Fruit fly (Drosophila melanogaster) whole organism, prepupa: ENCODE results near the gene CG33631.

Source experiments
- CG10669 ChIP-seq: fragments of 200-800 bp; sonication (Bioruptor generic); optimal IDR thresholded peaks from 3 replicates; lab custom pipeline; 2018; ENCODE audit warnings: missing biosample characterization, mild to moderate bottlenecking, missing genetic modification characterization, moderate library complexity
- CG11294 ChIP-seq: fragments of 200-800 bp; sonication (Bioruptor generic); IDR thresholded peaks from 2 replicates; pipeline ENCODE4 v1.3.6; 2022; ENCODE audit warnings: missing biosample characterization, missing genetic modification characterization
- CG11762 ChIP-seq: fragments of 200-800 bp; sonication (Bioruptor generic); optimal IDR thresholded peaks from 3 replicates; lab custom pipeline; 2016; ENCODE audit warnings: missing biosample characterization, missing genetic modification characterization; ENCODE audit not compliant: insufficient read depth
- CG11902 ChIP-seq: fragments of 200-800 bp; sonication (Bioruptor generic); optimal IDR thresholded peaks from 3 replicates; lab custom pipeline; 2016; ENCODE audit warnings: missing biosample characterization, missing genetic modification characterization
- CG15336 ChIP-seq: fragments of 200-800 bp; sonication (Bioruptor generic); IDR thresholded peaks from 2 replicates; pipeline ENCODE4 v1.3.6; 2022; ENCODE audit warnings: missing biosample characterization, missing genetic modification characterization
- CG1621 ChIP-seq: fragments of 200-800 bp; sonication (Bioruptor generic); optimal IDR thresholded peaks from 3 replicates; lab custom pipeline; 2018; ENCODE audit warnings: missing biosample characterization, mild to moderate bottlenecking, missing genetic modification characterization
- CG16779 ChIP-seq: fragments of 200-800 bp; sonication (Bioruptor generic); optimal IDR thresholded peaks from 3 replicates; lab custom pipeline; 2017; ENCODE audit warnings: missing biosample characterization, mild to moderate bottlenecking, missing genetic modification characterization
- CG31627 ChIP-seq: fragments of 200-800 bp; sonication (Bioruptor generic); optimal IDR thresholded peaks from 3 replicates; lab custom pipeline; 2016; ENCODE audit warnings: missing biosample characterization, missing genetic modification characterization
- CG4318 ChIP-seq: fragments of 200-800 bp; sonication (Bioruptor generic); optimal IDR thresholded peaks from 3 replicates; lab custom pipeline; 2017; ENCODE audit warnings: missing biosample characterization, mild to moderate bottlenecking, missing genetic modification characterization
- CG6163 ChIP-seq: fragments of 200-800 bp; sonication (Bioruptor generic); IDR thresholded peaks from 3 replicates; pipeline ENCODE4 v1.3.6; 2022; ENCODE audit warnings: missing biosample characterization, missing genetic modification characterization
- CG6276 ChIP-seq: fragments of 200-800 bp; sonication (Bioruptor generic); optimal IDR thresholded peaks from 2 replicates; lab custom pipeline; 2017; ENCODE audit warnings: missing biosample characterization, mild to moderate bottlenecking, missing genetic modification characterization
- CG6792 ChIP-seq: fragments of 200-800 bp; sonication (Bioruptor generic); optimal IDR thresholded peaks from 3 replicates; lab custom pipeline; 2016; ENCODE audit warnings: missing biosample characterization, missing genetic modification characterization
- CG6808 ChIP-seq: fragments of 200-800 bp; sonication (Bioruptor generic); optimal IDR thresholded peaks from 3 replicates; lab custom pipeline; 2017; ENCODE audit warnings: missing biosample characterization, missing genetic modification characterization, mild to moderate bottlenecking, moderate library complexity, missing genetic modification reagents
- CG6854 ChIP-seq: fragments of 200-800 bp; sonication (Bioruptor generic); optimal IDR thresholded peaks from 2 replicates; lab custom pipeline; 2017; ENCODE audit warnings: missing biosample characterization, mild to moderate bottlenecking, missing genetic modification characterization
- CG8119 ChIP-seq: fragments of 200-800 bp; sonication (Bioruptor generic); IDR thresholded peaks from 3 replicates; pipeline ENCODE4 v1.3.6; 2022; ENCODE audit warnings: missing biosample characterization, missing genetic modification characterization
- CG9139 ChIP-seq: fragments of 200-800 bp; sonication (Bioruptor generic); optimal IDR thresholded peaks from 3 replicates; lab custom pipeline; 2017; ENCODE audit warnings: missing biosample characterization, mild to moderate bottlenecking, missing genetic modification characterization
- Eip75B ChIP-seq: fragments of 200-800 bp; sonication (Bioruptor generic); optimal IDR thresholded peaks from 3 replicates; lab custom pipeline; 2016; ENCODE audit warnings: missing biosample characterization, missing genetic modification characterization
- Eip78C ChIP-seq: fragments of 200-800 bp; sonication (Bioruptor generic); peaks from one replicate; lab custom pipeline; 2016; ENCODE audit warnings: missing biosample characterization, missing genetic modification characterization
- Eip93F ChIP-seq: fragments of 200-800 bp; sonication (Bioruptor generic); optimal IDR thresholded peaks from 2 replicates; lab custom pipeline; 2016; ENCODE audit warnings: missing biosample characterization, mild to moderate bottlenecking, missing genetic modification characterization
- Ets21C ChIP-seq: fragments of 200-800 bp; sonication (Bioruptor generic); optimal IDR thresholded peaks from 3 replicates; lab custom pipeline; 2016; ENCODE audit warnings: missing biosample characterization, missing genetic modification characterization
- Ets96B ChIP-seq: fragments of 200-800 bp; optimal IDR thresholded peaks from 2 replicates; lab custom pipeline; 2019; ENCODE audit warnings: missing biosample characterization, mild to moderate bottlenecking, missing genetic modification characterization, moderate library complexity
- Gug ChIP-seq: fragments of 200-800 bp; sonication (Bioruptor generic); IDR thresholded peaks from 2 replicates; pipeline ENCODE4 v1.3.6; 2022; ENCODE audit warnings: missing biosample characterization, missing genetic modification characterization
- Smox ChIP-seq: fragments of 200-800 bp; sonication (Bioruptor generic); optimal IDR thresholded peaks from 3 replicates; lab custom pipeline; 2016; ENCODE audit warnings: missing biosample characterization, missing genetic modification characterization
- Sox102F ChIP-seq: fragments of 200-800 bp; sonication (Bioruptor generic); optimal IDR thresholded peaks from 2 replicates; lab custom pipeline; 2016; ENCODE audit warnings: missing biosample characterization, mild to moderate bottlenecking, missing genetic modification characterization
- Sox14 ChIP-seq: fragments of 200-800 bp; sonication (Bioruptor generic); optimal IDR thresholded peaks from 3 replicates; lab custom pipeline; 2016; ENCODE audit warnings: missing biosample characterization, missing genetic modification characterization
- Sox15 ChIP-seq: fragments of 200-800 bp; sonication (Bioruptor generic); optimal IDR thresholded peaks from 3 replicates; lab custom pipeline; 2016; ENCODE audit warnings: missing biosample characterization, missing genetic modification characterization
- achi ChIP-seq: fragments of 200-800 bp; sonication (Bioruptor generic); optimal IDR thresholded peaks from 3 replicates; lab custom pipeline; 2016; ENCODE audit warnings: missing biosample characterization, missing genetic modification characterization
- cyc ChIP-seq: fragments of 200-800 bp; sonication (Bioruptor generic); optimal IDR thresholded peaks from 3 replicates; lab custom pipeline; 2016; ENCODE audit warnings: missing biosample characterization, missing genetic modification characterization
- eg ChIP-seq: fragments of 200-800 bp; sonication (Bioruptor generic); IDR thresholded peaks from 3 replicates; pipeline ENCODE4 v1.3.6; 2022; ENCODE audit warnings: missing biosample characterization, missing genetic modification characterization
- fd85E ChIP-seq: fragments of 200-800 bp; sonication (Bioruptor generic); optimal IDR thresholded peaks from 3 replicates; lab custom pipeline; 2016; ENCODE audit warnings: missing biosample characterization, missing genetic modification characterization
- fkh ChIP-seq: fragments of 200-800 bp; sonication (Bioruptor generic); optimal IDR thresholded peaks from 3 replicates; lab custom pipeline; 2017; ENCODE audit warnings: missing biosample characterization, mild to moderate bottlenecking, missing genetic modification characterization, moderate library complexity
- lz ChIP-seq: fragments of 200-800 bp; sonication (Bioruptor generic); optimal IDR thresholded peaks from 3 replicates; lab custom pipeline; 2016; ENCODE audit warnings: missing biosample characterization, missing genetic modification characterization
- net ChIP-seq: fragments of 200-800 bp; sonication (Bioruptor generic); optimal IDR thresholded peaks from 3 replicates; lab custom pipeline; 2016; ENCODE audit warnings: missing biosample characterization, missing genetic modification characterization
- pdm3 ChIP-seq: fragments of 200-800 bp; sonication (Bioruptor generic); optimal IDR thresholded peaks from 3 replicates; lab custom pipeline; 2016; ENCODE audit warnings: missing biosample characterization, missing genetic modification characterization
- salr ChIP-seq, 2 experiments: fragments of 200-800 bp; sonication (Bioruptor generic); optimal IDR thresholded peaks; 3 replicates each; lab custom pipeline; 2016 to 2018; ENCODE audit warnings: missing biosample characterization in 2 of 2, missing genetic modification characterization in 2 of 2, mild to moderate bottlenecking in 1 of 2
- ss ChIP-seq, 2 experiments: fragments of 200-800 bp; sonication (Bioruptor generic); optimal IDR thresholded peaks; 2 replicates in 1 of 2; 3 replicates in 1 of 2; lab custom pipeline; 2017 to 2018; ENCODE audit warnings: mild to moderate bottlenecking in 2 of 2, missing biosample characterization in 2 of 2, missing genetic modification characterization in 2 of 2, moderate library complexity in 1 of 2
- vri ChIP-seq: fragments of 200-800 bp; sonication (Bioruptor generic); optimal IDR thresholded peaks from 3 replicates; lab custom pipeline; 2016; ENCODE audit warnings: missing biosample characterization, mild to moderate bottlenecking, missing genetic modification characterization

Gene CG33631

DNA sequence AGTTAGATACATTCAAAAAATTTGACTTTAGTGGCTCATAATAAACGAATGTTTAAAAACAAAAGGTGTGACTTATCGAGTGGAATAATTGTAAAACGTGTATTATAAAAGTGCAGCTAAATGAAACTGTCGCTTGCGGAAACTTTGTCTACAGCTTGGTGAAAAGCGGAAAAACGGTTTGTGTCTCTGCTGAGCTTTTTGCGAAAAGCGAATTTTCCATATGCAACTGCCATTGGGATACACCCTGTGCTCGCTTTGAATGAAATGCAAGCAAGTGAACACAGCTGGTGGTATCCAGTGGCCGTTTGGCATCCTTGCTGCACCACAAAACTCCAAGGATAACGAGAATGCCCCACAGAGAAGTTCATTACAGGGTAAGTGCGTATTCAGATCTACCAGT, 27.1 kb downstream of the CG33631 start:
- TF ChIP-seq eg (no peak), Smox (no peak), CG11902 (no peak), ss (GFP tag; optimal IDR thresholded peaks at IDR 0.05; lab: Kevin White, UChicago) (no peak), CG6163 (GFP tag; lab: Robert Waterston, UW) (no peak), CG4318 (no peak), Sox15 (GFP tag; lab: Kevin White, UChicago) (no peak), CG6854 (no peak), CG6792 (GFP tag; lab: Kevin White, UChicago) (no peak), CG10669 (GFP tag; lab: Kevin White, UChicago) (no peak), Eip93F (GFP tag; lab: Kevin White, UChicago) (no peak), CG9139 (GFP tag; lab: Kevin White, UChicago) (no peak), salr (GFP tag; optimal IDR thresholded peaks at IDR 0.05; lab: Kevin White, UChicago) (no peak), lz (no peak), fd85E (GFP tag; lab: Kevin White, UChicago) (no peak), Eip75B (no peak), achi (no peak), vri (no peak), Ets96B (no peak)

DNA sequence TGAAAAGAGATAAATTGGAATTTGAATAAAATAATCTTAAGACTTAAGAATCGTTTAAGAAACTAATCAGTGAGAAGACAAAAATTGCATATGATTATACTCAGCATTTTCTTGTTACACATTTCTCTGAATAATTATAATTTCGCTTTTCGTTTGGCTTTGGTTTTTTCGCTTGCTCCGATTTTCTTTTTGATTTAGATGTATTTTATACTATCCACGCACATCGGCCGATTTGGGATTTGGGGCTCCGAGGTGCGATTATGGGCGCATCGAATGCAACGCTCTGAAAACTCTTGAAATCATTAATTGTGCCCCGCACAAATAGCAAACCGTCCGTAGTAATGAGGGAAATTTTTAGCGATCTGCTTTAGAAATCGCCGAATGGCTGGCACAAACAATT, 27.7 kb downstream of the CG33631 start:
- TF ChIP-seq Ets21C (GFP tag; lab: Kevin White, UChicago), result no peak
- TF ChIP-seq achi, result no peak
- TF ChIP-seq CG9139 (GFP tag; lab: Kevin White, UChicago), result no peak
- no peak for TF ChIP-seq Eip93F (GFP tag; lab: Kevin White, UChicago)
- no peak for TF ChIP-seq Gug (GFP tag; lab: Robert Waterston, UW)
- no peak for TF ChIP-seq ss (GFP tag; optimal IDR thresholded peaks at IDR 0.05; lab: Kevin White, UChicago)
- TF ChIP-seq salr (GFP tag; optimal IDR thresholded peaks at IDR 0.05; lab: Kevin White, UChicago), result no peak
- no peak for TF ChIP-seq net (GFP tag; lab: Kevin White, UChicago)
- no peak for TF ChIP-seq CG11902
- TF ChIP-seq Sox102F (GFP tag; lab: Kevin White, UChicago), result no peak
- TF ChIP-seq CG11762 (GFP tag; lab: Kevin White, UChicago), result no peak
- TF ChIP-seq CG31627 (GFP tag; lab: Kevin White, UChicago), result no peak

DNA sequence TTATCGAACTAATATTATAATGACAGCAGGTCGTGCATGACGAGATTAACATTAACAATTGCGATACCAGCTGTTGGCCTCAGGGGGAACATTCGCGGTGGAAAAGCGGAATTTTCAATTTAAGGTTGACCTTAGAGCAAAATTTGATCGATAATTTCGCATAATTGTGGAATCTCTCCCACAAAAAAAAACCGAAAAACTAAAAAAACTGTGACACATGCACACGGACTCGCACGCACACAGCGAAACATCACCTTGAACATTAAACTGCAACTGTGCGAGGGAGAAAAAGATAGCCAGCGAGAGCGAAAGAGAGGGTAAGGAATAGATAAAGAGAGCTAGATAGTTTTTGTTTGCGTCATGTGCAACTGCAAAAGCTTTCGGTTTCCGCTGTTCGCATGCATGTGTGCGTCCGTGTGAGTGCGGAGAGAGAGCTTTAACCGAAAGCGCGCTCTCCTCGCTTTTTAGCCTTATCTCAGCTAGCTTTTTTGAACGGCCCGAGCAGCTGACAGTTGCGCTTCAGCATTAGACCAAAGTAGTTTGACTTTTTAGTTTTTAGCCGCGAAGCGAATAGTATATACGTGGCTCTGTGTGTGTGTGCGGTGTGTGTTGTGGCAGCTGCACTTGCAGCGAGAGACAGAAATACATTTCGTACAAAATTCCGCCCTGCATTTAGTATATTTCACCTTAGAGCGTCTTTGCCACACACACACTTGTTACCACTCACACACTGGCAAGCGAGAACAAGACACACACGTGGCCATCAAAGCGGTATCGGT, 29.6 kb downstream of the CG33631 start:
- TF ChIP-seq eg (peak; percentile 52; the same call in 1 of the 3 replicates), CG6808 (peak; percentile 7), ss (GFP tag; optimal IDR thresholded peaks at IDR 0.05; lab: Kevin White, UChicago) (peak in 1 of 2 experiments; percentile 38), CG15336 (peak; percentile 29; the same call in 1 of the 2 replicates), Eip78C (GFP tag; lab: Kevin White, UChicago) (peak; percentile 34), Sox14 (no peak), net (GFP tag; lab: Kevin White, UChicago) (peak; percentile 3), pdm3 (no peak), CG6276 (peak; percentile 12), CG8119 (GFP tag; lab: Robert Waterston, UW) (no peak; the same call in 2 of the 3 replicates), cyc (GFP tag; lab: Kevin White, UChicago) (no peak), CG1621 (no peak), CG11294 (GFP tag; lab: Robert Waterston, UW) (no peak), Smox (no peak), CG16779 (tag; lab: Kevin White, UChicago) (peak; percentile 66), fkh (GFP tag; lab: Kevin White, UChicago) (peak; percentile 38)
